Worm (Caenorhabditis elegans): ENCODE measurements around the gene F53G2.12.
A peak's percentile ranks its signal among the peaks of the same experiment; 100 is the strongest.

- TF ChIP-seq lin-35 (GFP tag; optimal IDR thresholded peaks at IDR 0.05): peak; percentile 81 to 89
- peak; percentile 82 for TF ChIP-seq mef-2 (tag; optimal IDR thresholded peaks at IDR 0.05)
- TF ChIP-seq unc-86 (tag; optimal IDR thresholded peaks at IDR 0.05): peak; percentile 20
- no peak for TF ChIP-seq fos-1 (tag; optimal IDR thresholded peaks at IDR 0.05)
- TF ChIP-seq ztf-11 (tag; optimal IDR thresholded peaks at IDR 0.05): no peak
- TF ChIP-seq nhr-11 (tag; optimal IDR thresholded peaks at IDR 0.05): no peak
- TF ChIP-seq elt-2 (tag; optimal IDR thresholded peaks at IDR 0.05): no peak
- TF ChIP-seq nhr-76 (tag; optimal IDR thresholded peaks at IDR 0.05): no peak
- peak in 1 of 3 experiments; percentile 26 for TF ChIP-seq ceh-82 (tag; optimal IDR thresholded peaks at IDR 0.05)
Measured at ce11 chrII:2504431-2504928, 25.6 kb upstream of the F53G2.12 start, which contains the start of gene gbas-1.

Measured in whole organism, L1 larva.